Worm (Caenorhabditis elegans) whole organism, L3 larva: ENCODE measurements around the gene R13H7.2.

Experiments
- R02D3.7 ChIP-seq: fragments of 150-350 bp; optimal IDR thresholded peaks from 2 replicates; lab custom pipeline; 2014; ENCODE audit warnings: missing biosample characterization, missing genetic modification characterization
- ZK546.5 ChIP-seq: sonication (generic microtip); optimal IDR thresholded peaks from 2 replicates; lab custom pipeline; 2017; ENCODE audit warnings: missing biosample characterization, missing genetic modification characterization
- aly-2 ChIP-seq: fragments of 150-350 bp; optimal IDR thresholded peaks from 2 replicates; lab custom pipeline; 2014; ENCODE audit warnings: missing biosample characterization, missing genetic modification characterization
- ama-1 ChIP-seq: fragments of 150-350 bp; optimal IDR thresholded peaks from 2 replicates; lab custom pipeline; 2018
- ceh-16 ChIP-seq: sonication (generic microtip); optimal IDR thresholded peaks from 2 replicates; lab custom pipeline; 2017; ENCODE audit warnings: missing biosample characterization, missing genetic modification characterization
- ceh-28 ChIP-seq: fragments of 150-350 bp; optimal IDR thresholded peaks from 2 replicates; lab custom pipeline; 2014; ENCODE audit warnings: missing biosample characterization, missing genetic modification reagents, missing genetic modification characterization
- ceh-82 ChIP-seq: fragments of 150-350 bp; optimal IDR thresholded peaks from 2 replicates; lab custom pipeline; 2014; ENCODE audit warnings: missing biosample characterization, missing genetic modification characterization
- ceh-9 ChIP-seq: sonication (generic microtip); optimal IDR thresholded peaks from 2 replicates; lab custom pipeline; 2018; ENCODE audit warnings: missing biosample characterization, missing genetic modification characterization
- daf-12 ChIP-seq: fragments of 150-350 bp; optimal IDR thresholded peaks from 2 replicates; lab custom pipeline; 2014; ENCODE audit warnings: missing biosample characterization, missing genetic modification reagents, missing genetic modification characterization
- egl-27 ChIP-seq: sonication (generic microtip); optimal IDR thresholded peaks from 4 replicates; lab custom pipeline; 2017; ENCODE audit warnings: missing biosample characterization, missing genetic modification reagents, missing genetic modification characterization
- egl-5 ChIP-seq: fragments of 150-350 bp; optimal IDR thresholded peaks from 2 replicates; lab custom pipeline; 2017; ENCODE audit warnings: missing biosample characterization, missing genetic modification reagents, missing genetic modification characterization, inconsistent platforms
- elt-1 ChIP-seq: fragments of 150-350 bp; optimal IDR thresholded peaks from 2 replicates; lab custom pipeline; 2014; ENCODE audit warnings: missing biosample characterization, missing genetic modification characterization
- elt-2 ChIP-seq: sonication (generic microtip); optimal IDR thresholded peaks from 2 replicates; lab custom pipeline; 2016; ENCODE audit warnings: missing genetic modification reagents, mild to moderate bottlenecking, missing genetic modification characterization, missing compliant biosample characterization
- elt-3 ChIP-seq, 3 experiments: fragments of 150-350 bp in 1 of 3; sonication (generic microtip) in 2 of 3; optimal IDR thresholded peaks; 2 replicates in 2 of 3; 4 replicates in 1 of 3; lab custom pipeline; 2014 to 2017; ENCODE audit warnings: missing biosample characterization in 3 of 3, missing genetic modification characterization in 3 of 3
- eor-1 ChIP-seq, 2 experiments: fragments of 150-350 bp; optimal IDR thresholded peaks; 2 replicates each; lab custom pipeline; 2014 to 2018; ENCODE audit warnings: missing biosample characterization in 2 of 2, missing genetic modification characterization in 2 of 2
- fkh-10 ChIP-seq: sonication (generic microtip); optimal IDR thresholded peaks from 2 replicates; lab custom pipeline; 2017; ENCODE audit warnings: missing biosample characterization, missing genetic modification reagents, missing genetic modification characterization
- fkh-2 ChIP-seq: fragments of 150-350 bp; optimal IDR thresholded peaks from 2 replicates; lab custom pipeline; 2014; ENCODE audit warnings: missing biosample characterization, missing genetic modification reagents, missing genetic modification characterization
- fos-1 ChIP-seq: fragments of 150-350 bp; optimal IDR thresholded peaks from 2 replicates; lab custom pipeline; 2014; ENCODE audit warnings: missing biosample characterization, missing genetic modification characterization
- hmg-11 ChIP-seq: sonication (generic microtip); optimal IDR thresholded peaks from 2 replicates; lab custom pipeline; 2016; ENCODE audit warnings: missing genetic modification characterization, missing compliant biosample characterization
- jun-1 ChIP-seq: fragments of 150-350 bp; optimal IDR thresholded peaks from 2 replicates; lab custom pipeline; 2014; ENCODE audit warnings: missing biosample characterization, missing genetic modification reagents, missing genetic modification characterization
- lin-15B ChIP-seq: fragments of 150-350 bp; optimal IDR thresholded peaks from 2 replicates; lab custom pipeline; 2014; ENCODE audit warnings: missing biosample characterization, missing genetic modification characterization
- lin-39 ChIP-seq: fragments of 150-350 bp; optimal IDR thresholded peaks from 2 replicates; lab custom pipeline; 2018; ENCODE audit warnings: missing biosample characterization, missing genetic modification reagents, missing genetic modification characterization
- lsy-12 ChIP-seq: sonication (generic microtip); optimal IDR thresholded peaks from 2 replicates; lab custom pipeline; 2016; ENCODE audit warnings: mild to moderate bottlenecking, missing genetic modification characterization, missing compliant biosample characterization
- mdl-1 ChIP-seq: fragments of 150-350 bp; optimal IDR thresholded peaks from 2 replicates; lab custom pipeline; 2014; ENCODE audit warnings: missing biosample characterization, missing genetic modification characterization
- mml-1 ChIP-seq: fragments of 150-350 bp; sonication (generic microtip); optimal IDR thresholded peaks from 3 replicates; lab custom pipeline; 2014; ENCODE audit warnings: missing biosample characterization, missing genetic modification characterization
- nfya-1 ChIP-seq: sonication (generic microtip); optimal IDR thresholded peaks from 2 replicates; lab custom pipeline; 2017; ENCODE audit warnings: missing genetic modification characterization, mild to moderate bottlenecking, missing compliant biosample characterization, antibody characterized with exemption, moderate library complexity; ENCODE audit not compliant: insufficient read depth
- nhr-12 ChIP-seq: fragments of 150-350 bp; optimal IDR thresholded peaks from 2 replicates; lab custom pipeline; 2014; ENCODE audit warnings: missing biosample characterization, missing genetic modification characterization
- nhr-23 ChIP-seq: fragments of 150-350 bp; optimal IDR thresholded peaks from 2 replicates; lab custom pipeline; 2014; ENCODE audit warnings: missing biosample characterization, missing genetic modification reagents, missing genetic modification characterization
- nhr-237 ChIP-seq: fragments of 150-350 bp; optimal IDR thresholded peaks from 2 replicates; lab custom pipeline; 2014; ENCODE audit warnings: missing biosample characterization, missing genetic modification characterization
- nhr-25 ChIP-seq: sonication (generic microtip); optimal IDR thresholded peaks from 2 replicates; lab custom pipeline; 2017; ENCODE audit warnings: missing biosample characterization, missing genetic modification characterization
- nhr-28 ChIP-seq: fragments of 150-350 bp; optimal IDR thresholded peaks from 2 replicates; lab custom pipeline; 2014; ENCODE audit warnings: missing biosample characterization, missing genetic modification characterization
- nhr-43 ChIP-seq: sonication (generic microtip); optimal IDR thresholded peaks from 2 replicates; lab custom pipeline; 2016; ENCODE audit warnings: mild to moderate bottlenecking, missing genetic modification characterization, missing compliant biosample characterization; ENCODE audit not compliant: poor library complexity, severe bottlenecking
- nhr-67 ChIP-seq: fragments of 150-350 bp; optimal IDR thresholded peaks from 2 replicates; lab custom pipeline; 2014; ENCODE audit warnings: missing biosample characterization, missing genetic modification characterization
- nhr-77 ChIP-seq: fragments of 150-350 bp; optimal IDR thresholded peaks from 2 replicates; lab custom pipeline; 2014; ENCODE audit warnings: missing biosample characterization, missing genetic modification characterization
- pha-4 ChIP-seq: fragments of 150-350 bp; optimal IDR thresholded peaks from 2 replicates; lab custom pipeline; 2014; ENCODE audit warnings: missing biosample characterization, missing genetic modification reagents, missing genetic modification characterization
- pqm-1 ChIP-seq: fragments of 150-350 bp; optimal IDR thresholded peaks from 2 replicates; lab custom pipeline; 2017; ENCODE audit warnings: missing biosample characterization, missing genetic modification characterization, inconsistent platforms
- sea-2 ChIP-seq: fragments of 150-350 bp; sonication (generic microtip); optimal IDR thresholded peaks from 4 replicates; lab custom pipeline; 2014; ENCODE audit warnings: missing biosample characterization, missing genetic modification reagents, missing genetic modification characterization
- skn-1 ChIP-seq: fragments of 150-350 bp; optimal IDR thresholded peaks from 2 replicates; lab custom pipeline; 2014; ENCODE audit warnings: missing biosample characterization, missing genetic modification characterization
- snpc-4 ChIP-seq: fragments of 150-350 bp; optimal IDR thresholded peaks from 2 replicates; lab custom pipeline; 2014; ENCODE audit warnings: missing biosample characterization, missing genetic modification characterization
- tbx-2 ChIP-seq: sonication (generic microtip); optimal IDR thresholded peaks from 2 replicates; lab custom pipeline; 2016; ENCODE audit warnings: mild to moderate bottlenecking, missing genetic modification characterization, missing compliant biosample characterization
- unc-39 ChIP-seq: sonication (generic microtip); optimal IDR thresholded peaks from 4 replicates; lab custom pipeline; 2017; ENCODE audit warnings: missing biosample characterization, missing genetic modification characterization
- unc-62 ChIP-seq: fragments of 150-350 bp; sonication (generic microtip); optimal IDR thresholded peaks from 4 replicates; lab custom pipeline; 2014; ENCODE audit warnings: missing biosample characterization, missing genetic modification reagents, missing genetic modification characterization
- zag-1 ChIP-seq: fragments of 150-350 bp; optimal IDR thresholded peaks from 2 replicates; lab custom pipeline; 2014; ENCODE audit warnings: missing biosample characterization, missing genetic modification characterization
- ztf-11 ChIP-seq: fragments of 150-350 bp; optimal IDR thresholded peaks from 2 replicates; lab custom pipeline; 2014; ENCODE audit warnings: missing biosample characterization, missing genetic modification characterization

R13H7.2 gene

ce11 chrIV:6880415-6880814 is 21.2 kb upstream of the R13H7.2 start:
- peak; percentile 4 for TF ChIP-seq pha-4 (tag; lab: Kevin White, UChicago)
- no peak for TF ChIP-seq lsy-12
- TF ChIP-seq nhr-67 (tag; lab: Kevin White, UChicago) = no peak
- TF ChIP-seq nhr-25 (tag; lab: Kevin White, UChicago) = no peak
- no peak for TF ChIP-seq egl-27 (tag; lab: Kevin White, UChicago)
- TF ChIP-seq ama-1 (lab: Kevin White, UChicago) = no peak
- no peak for TF ChIP-seq nhr-237
- no peak for TF ChIP-seq egl-5 (tag; lab: Kevin White, UChicago)
- TF ChIP-seq tbx-2 (tag; lab: Kevin White, UChicago) = no peak
- peak; percentile 97 for TF ChIP-seq pqm-1
- no peak for TF ChIP-seq unc-39
- TF ChIP-seq skn-1 = no peak
- TF ChIP-seq jun-1 (tag; lab: Kevin White, UChicago) = peak; percentile 53
- no peak for TF ChIP-seq aly-2 (tag; lab: Kevin White, UChicago)
- TF ChIP-seq unc-62 = no peak
- TF ChIP-seq nhr-23 (tag; lab: Kevin White, UChicago) = no peak
- TF ChIP-seq elt-2 (tag; lab: Kevin White, UChicago) = peak; percentile 98
- TF ChIP-seq sea-2 = no peak
- TF ChIP-seq R02D3.7 (tag; lab: Kevin White, UChicago) = no peak
- TF ChIP-seq nhr-12 = no peak
- TF ChIP-seq fos-1 = no peak
- no peak for TF ChIP-seq nhr-28
- no peak for TF ChIP-seq fkh-10 (GFP tag; lab: Kevin White, UChicago)
- TF ChIP-seq elt-3 (tag; optimal IDR thresholded peaks at IDR 0.05; lab: Kevin White, UChicago) = no peak
- no peak for TF ChIP-seq zag-1 (tag; lab: Kevin White, UChicago)
- TF ChIP-seq, all 47 proteins: peak for 4

- no peak for TF ChIP-seq pqm-1
- TF ChIP-seq daf-12 (tag; lab: Kevin White, UChicago) = no peak
- TF ChIP-seq aly-2 (tag; lab: Kevin White, UChicago) = no peak
- TF ChIP-seq ZK546.5 (tag; lab: Kevin White, UChicago) = no peak
- TF ChIP-seq ztf-11 (tag; lab: Kevin White, UChicago) = no peak
- TF ChIP-seq nhr-67 (tag; lab: Kevin White, UChicago) = no peak
- TF ChIP-seq nhr-77 = no peak
Measured at ce11 chrIV:6879666-6880210, 20.6 kb upstream of the R13H7.2 start.

ce11 chrIV:6878912-6879554 is 19.9 kb upstream of the R13H7.2 start:
- TF ChIP-seq elt-2 (tag; lab: Kevin White, UChicago) = peak; percentile 6
- TF ChIP-seq hmg-11 = no peak
- TF ChIP-seq egl-5 (tag; lab: Kevin White, UChicago) = no peak
- TF ChIP-seq ztf-11 (tag; lab: Kevin White, UChicago) = no peak
- peak; percentile 9 for TF ChIP-seq lin-15B (tag; lab: Kevin White, UChicago)
- peak; percentile 33 for TF ChIP-seq lin-39
- no peak for TF ChIP-seq R02D3.7 (tag; lab: Kevin White, UChicago)
- TF ChIP-seq nhr-23 (tag; lab: Kevin White, UChicago) = no peak
- no peak for TF ChIP-seq ceh-28
- TF ChIP-seq sea-2 = no peak
- no peak for TF ChIP-seq snpc-4 (tag; lab: Kevin White, UChicago)
- no peak for TF ChIP-seq elt-1 (tag; lab: Kevin White, UChicago)
- TF ChIP-seq fkh-2 = peak; percentile 15
- TF ChIP-seq aly-2 (tag; lab: Kevin White, UChicago) = no peak
- TF ChIP-seq zag-1 (tag; lab: Kevin White, UChicago) = no peak
- no peak for TF ChIP-seq jun-1 (tag; lab: Kevin White, UChicago)
- no peak for TF ChIP-seq daf-12 (tag; lab: Kevin White, UChicago)
- TF ChIP-seq ceh-16 (tag; lab: Kevin White, UChicago) = no peak
- TF ChIP-seq eor-1 (tag; optimal IDR thresholded peaks at IDR 0.05; lab: Kevin White, UChicago) = no peak
- peak; percentile 99 for TF ChIP-seq mml-1 (tag; lab: Kevin White, UChicago)
- no peak for TF ChIP-seq nhr-28
- TF ChIP-seq nhr-77 = no peak
- peak; percentile 10 for TF ChIP-seq skn-1
- no peak for TF ChIP-seq unc-39
- no peak for TF ChIP-seq nhr-67 (tag; lab: Kevin White, UChicago)
- no peak for TF ChIP-seq ceh-82 (tag; lab: Kevin White, UChicago)
- TF ChIP-seq elt-3 (tag; optimal IDR thresholded peaks at IDR 0.05; lab: Kevin White, UChicago) = no peak
- no peak for TF ChIP-seq nhr-237
- TF ChIP-seq pha-4 (tag; lab: Kevin White, UChicago) = peak; percentile 87
- TF ChIP-seq nhr-12 = no peak
- no peak for TF ChIP-seq unc-62
- no peak for TF ChIP-seq nhr-43 (tag; lab: Kevin White, UChicago)
- TF ChIP-seq egl-27 (tag; lab: Kevin White, UChicago) = peak; percentile 13
- peak; percentile 72 for TF ChIP-seq fkh-10 (GFP tag; lab: Kevin White, UChicago)
- TF ChIP-seq fos-1 = no peak
- TF ChIP-seq pqm-1 = peak; percentile 38
- no peak for TF ChIP-seq lsy-12
- TF ChIP-seq nfya-1 (tag; lab: Kevin White, UChicago) = peak; percentile 82
- no peak for TF ChIP-seq ZK546.5 (tag; lab: Kevin White, UChicago)
- TF ChIP-seq nhr-25 (tag; lab: Kevin White, UChicago) = no peak
- TF ChIP-seq mdl-1 = no peak
- no peak for TF ChIP-seq ama-1 (lab: Kevin White, UChicago)
- TF ChIP-seq ceh-9 (tag; lab: Kevin White, UChicago) = no peak
